Fruit fly (Drosophila melanogaster) whole organism, prepupa: ENCODE results near the gene Smr.

Source experiments
- CG11902 ChIP-seq: fragments of 200-800 bp; sonication (Bioruptor generic); optimal IDR thresholded peaks from 3 replicates; lab custom pipeline; 2016; ENCODE audit warnings: missing biosample characterization, missing genetic modification characterization
- CG32006 ChIP-seq: fragments of 200-800 bp; sonication (Bioruptor generic); optimal IDR thresholded peaks from 3 replicates; lab custom pipeline; 2017; ENCODE audit warnings: missing biosample characterization, mild to moderate bottlenecking, missing genetic modification characterization
- CG6792 ChIP-seq: fragments of 200-800 bp; sonication (Bioruptor generic); optimal IDR thresholded peaks from 3 replicates; lab custom pipeline; 2016; ENCODE audit warnings: missing biosample characterization, missing genetic modification characterization
- CG6854 ChIP-seq: fragments of 200-800 bp; sonication (Bioruptor generic); optimal IDR thresholded peaks from 2 replicates; lab custom pipeline; 2017; ENCODE audit warnings: missing biosample characterization, mild to moderate bottlenecking, missing genetic modification characterization
- CG8319 ChIP-seq: fragments of 200-800 bp; sonication (Bioruptor generic); optimal IDR thresholded peaks from 3 replicates; lab custom pipeline; 2016; ENCODE audit warnings: missing biosample characterization, missing genetic modification characterization
- CG8632 ChIP-seq: fragments of 200-800 bp; sonication (Bioruptor generic); optimal IDR thresholded peaks from 3 replicates; lab custom pipeline; 2016; ENCODE audit warnings: missing biosample characterization, missing genetic modification characterization
- CG9139 ChIP-seq: fragments of 200-800 bp; sonication (Bioruptor generic); optimal IDR thresholded peaks from 3 replicates; lab custom pipeline; 2017; ENCODE audit warnings: missing biosample characterization, mild to moderate bottlenecking, missing genetic modification characterization
- Gug ChIP-seq: fragments of 200-800 bp; sonication (Bioruptor generic); IDR thresholded peaks from 2 replicates; pipeline ENCODE4 v1.3.6; 2022; ENCODE audit warnings: missing biosample characterization, missing genetic modification characterization
- Lpt ChIP-seq: fragments of 200-800 bp; sonication (Bioruptor generic); optimal IDR thresholded peaks from 3 replicates; lab custom pipeline; 2016; ENCODE audit warnings: missing biosample characterization, missing genetic modification characterization
- OdsH ChIP-seq: fragments of 200-800 bp; sonication (Bioruptor generic); optimal IDR thresholded peaks from 3 replicates; lab custom pipeline; 2016; ENCODE audit warnings: missing biosample characterization, missing genetic modification characterization
- dac ChIP-seq: fragments of 200-800 bp; sonication (Bioruptor generic); optimal IDR thresholded peaks from 2 replicates; lab custom pipeline; 2017; ENCODE audit warnings: missing biosample characterization, mild to moderate bottlenecking, missing genetic modification characterization
- fkh ChIP-seq: fragments of 200-800 bp; sonication (Bioruptor generic); optimal IDR thresholded peaks from 3 replicates; lab custom pipeline; 2017; ENCODE audit warnings: missing biosample characterization, mild to moderate bottlenecking, missing genetic modification characterization, moderate library complexity
- ss ChIP-seq, 2 experiments: fragments of 200-800 bp; sonication (Bioruptor generic); optimal IDR thresholded peaks; 2 replicates in 1 of 2; 3 replicates in 1 of 2; lab custom pipeline; 2017 to 2018; ENCODE audit warnings: mild to moderate bottlenecking in 2 of 2, missing biosample characterization in 2 of 2, missing genetic modification characterization in 2 of 2, moderate library complexity in 1 of 2

DNA sequence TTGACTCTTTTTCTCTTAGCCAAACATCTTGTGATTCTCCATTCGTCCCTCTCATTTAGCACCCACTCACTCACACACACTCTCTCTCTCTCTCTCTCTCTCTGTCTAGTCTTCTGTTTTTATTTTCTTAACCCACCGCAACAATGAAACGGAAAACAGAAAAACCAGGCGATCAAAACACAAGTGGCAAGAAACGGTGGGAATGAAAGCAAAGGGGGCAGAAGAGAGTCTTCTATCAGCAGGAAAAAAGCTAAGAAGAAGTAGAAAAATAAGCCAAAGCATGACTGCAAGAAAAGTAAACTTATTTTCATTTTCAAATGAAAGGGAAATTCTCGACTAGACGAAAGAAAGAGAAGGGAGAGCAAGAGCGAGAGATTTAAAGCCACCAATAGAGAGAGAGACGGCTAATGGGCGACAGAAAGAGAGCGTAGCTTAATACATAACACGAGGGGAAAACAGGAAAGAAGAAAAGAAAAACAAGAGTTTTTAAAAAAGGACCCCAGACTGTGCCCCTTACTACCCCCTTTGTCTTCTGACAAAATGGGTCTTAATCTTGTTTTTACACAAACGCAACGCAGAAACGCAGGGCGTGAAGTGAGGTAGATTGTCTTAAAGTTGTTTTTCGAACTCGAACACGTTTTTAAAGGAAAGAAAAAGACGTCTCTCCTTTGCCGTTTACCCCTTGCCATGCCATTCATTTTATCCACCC is 68.4 kb downstream of the Smr start:
- TF ChIP-seq ss (GFP tag; optimal IDR thresholded peaks at IDR 0.05; lab: Kevin White, UChicago): peak; percentile 84 to 85
- TF ChIP-seq Lpt: peak; percentile 45
- TF ChIP-seq CG8632: no peak
- no peak for TF ChIP-seq OdsH
- TF ChIP-seq CG6854: peak; percentile 64
- TF ChIP-seq Gug: no peak
- TF ChIP-seq CG9139 (GFP tag; lab: Kevin White, UChicago): peak; percentile 83
- no peak for TF ChIP-seq dac (GFP tag; lab: Kevin White, UChicago)
- no peak for TF ChIP-seq CG6792 (GFP tag; lab: Kevin White, UChicago)
- peak; percentile 49 for TF ChIP-seq fkh (GFP tag; lab: Kevin White, UChicago)
- TF ChIP-seq CG32006: no peak
- no peak for TF ChIP-seq CG8319 (GFP tag; lab: Kevin White, UChicago)
- TF ChIP-seq CG11902 (GFP tag; lab: Kevin White, UChicago): no peak
